Fruit fly (Drosophila melanogaster): ENCODE data around the gene Proc-R.

Gene Proc-R

DNA sequence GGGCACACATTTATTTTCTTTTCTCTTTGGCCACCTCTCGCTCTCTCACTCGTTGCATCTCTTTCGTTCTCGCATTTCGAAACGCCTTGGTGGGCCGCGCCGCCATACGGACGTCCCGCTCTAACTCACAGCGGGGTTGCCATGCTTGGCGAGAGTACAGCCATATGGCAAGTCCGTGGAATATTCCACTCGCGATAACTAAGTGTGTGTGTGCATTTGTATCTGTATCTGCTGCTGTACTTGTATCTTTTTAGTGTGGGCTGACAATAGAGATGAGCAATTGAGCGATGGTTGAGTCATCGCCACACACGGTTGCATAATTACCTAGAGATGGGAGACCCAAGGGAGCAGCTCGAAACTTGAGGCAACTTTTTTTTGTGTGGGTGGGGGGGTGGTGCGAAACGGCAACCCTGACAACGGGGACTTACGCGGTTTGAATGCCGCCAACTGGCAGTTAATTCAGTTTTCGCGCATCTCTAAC, 23.2 kb upstream of the Proc-R start (continued):
- TF ChIP-seq Ets65A (GFP tag) (peak; percentile 98), CG4730 (GFP tag; IDR thresholded peaks at IDR 0.05) (peak; percentile 88), cas (GFP tag; IDR thresholded peaks at IDR 0.05) (peak; percentile 85), Sin3A (optimal IDR thresholded peaks at IDR 0.05) (peak; percentile 76), D19B (GFP tag; optimal IDR thresholded peaks at IDR 0.05) (peak; percentile 41), ab (GFP tag; optimal IDR thresholded peaks at IDR 0.05) (peak; percentile 69), CG10274 (GFP tag; optimal IDR thresholded peaks at IDR 0.05) (peak; percentile 65), CG10462 (GFP tag; optimal IDR thresholded peaks at IDR 0.05) (peak; percentile 60), trem (tag; optimal IDR thresholded peaks at IDR 0.05) (peak; percentile 68), CG15269 (tag; optimal IDR thresholded peaks at IDR 0.05) (peak; percentile 85), Sox100B (GFP tag; optimal IDR thresholded peaks at IDR 0.05) (peak; percentile 40), nom (GFP tag; optimal IDR thresholded peaks at IDR 0.05) (peak; percentile 57), CG31224 (GFP tag; IDR thresholded peaks at IDR 0.05) (peak; percentile 84), sima (GFP tag; optimal IDR thresholded peaks at IDR 0.05) (no peak), CG31388 (GFP tag; optimal IDR thresholded peaks at IDR 0.05) (peak; percentile 17), CG33557 (GFP tag; optimal IDR thresholded peaks at IDR 0.05) (no peak), jigr1 (GFP tag; IDR thresholded peaks at IDR 0.05) (peak; percentile 51; the same call in 1 of the 3 replicates), nerfin-2 (GFP tag; IDR thresholded peaks at IDR 0.05; ENCODE audit: partially characterized antibody) (peak; percentile 64), CG8281 (tag; optimal IDR thresholded peaks at IDR 0.05) (peak; percentile 51), E2f1 (GFP tag; IDR thresholded peaks at IDR 0.05) (peak; percentile 87), MBD-R2 (GFP tag; IDR thresholded peaks at IDR 0.05) (peak; percentile 81), CG1603 (tag; optimal IDR thresholded peaks at IDR 0.05) (peak; percentile 86), luna (GFP tag; optimal IDR thresholded peaks at IDR 0.05) (no peak), CG7556 (GFP tag; optimal IDR thresholded peaks at IDR 0.05) (peak; percentile 65), CG9817 (tag; optimal IDR thresholded peaks at IDR 0.05) (peak; percentile 86), fd102C (GFP tag; optimal IDR thresholded peaks at IDR 0.05) (no peak), twi (tag; optimal IDR thresholded peaks at IDR 0.05) (peak; percentile 90), Med (GFP tag) (peak; percentile 98), Optix (GFP tag; IDR thresholded peaks at IDR 0.05) (peak; percentile 89), Vsx1 (GFP tag; optimal IDR thresholded peaks at IDR 0.05) (peak; percentile 40), her (GFP tag; optimal IDR thresholded peaks at IDR 0.05) (peak; percentile 86), eyg (GFP tag; optimal IDR thresholded peaks at IDR 0.05) (peak; percentile 82), zfh1 (GFP tag; IDR thresholded peaks at IDR 0.05) (peak; percentile 91), CG10543 (GFP tag; optimal IDR thresholded peaks at IDR 0.05) (peak; percentile 91), Adf1 (GFP tag; IDR thresholded peaks at IDR 0.05) (peak; percentile 65), CG14965 (GFP tag; optimal IDR thresholded peaks at IDR 0.05; ENCODE audit: borderline replicate concordance) (no peak), ap (GFP tag; IDR thresholded peaks at IDR 0.05) (peak; percentile 78), bcd (GFP tag; optimal IDR thresholded peaks at IDR 0.05) (peak; percentile 76), CG6765 (GFP tag; optimal IDR thresholded peaks at IDR 0.05) (peak; percentile 50), ash1 (GFP tag; optimal IDR thresholded peaks at IDR 0.05) (peak; percentile 78), CG11456 (GFP tag; IDR thresholded peaks at IDR 0.05) (peak; percentile 93), Dref (GFP tag; IDR thresholded peaks at IDR 0.05) (peak; percentile 62), sqz (GFP tag; optimal IDR thresholded peaks at IDR 0.05) (peak; percentile 76), Xbp1 (GFP tag; optimal IDR thresholded peaks at IDR 0.05) (peak; percentile 86), CG2678 (tag; optimal IDR thresholded peaks at IDR 0.05) (peak; percentile 84), CG10565 (GFP tag; optimal IDR thresholded peaks at IDR 0.05) (no peak), sna (GFP tag; IDR thresholded peaks at IDR 0.05; ENCODE audit: partially characterized antibody) (peak; percentile 68), chif (GFP tag; optimal IDR thresholded peaks at IDR 0.05) (peak; percentile 67 to 82), CG2202 (tag; optimal IDR thresholded peaks at IDR 0.05) (no peak), Oaz (GFP tag; IDR thresholded peaks at IDR 0.05) (peak; percentile 84), Kr (GFP tag; optimal IDR thresholded peaks at IDR 0.05) (no peak)

Data from whole organism, embryonic.